Fruit fly (Drosophila melanogaster): ENCODE measurements around the gene CG13001.
A peak's percentile ranks its signal among the peaks of the same experiment; 100 is the strongest.

The CG13001 gene

dm6 chrX:16907009-16907408 lies 35.7 kb downstream of the CG13001 start:
- no peak for TF ChIP-seq CG17801 (GFP tag; optimal IDR thresholded peaks at IDR 0.05; ENCODE audit: partially characterized antibody)

DNA sequence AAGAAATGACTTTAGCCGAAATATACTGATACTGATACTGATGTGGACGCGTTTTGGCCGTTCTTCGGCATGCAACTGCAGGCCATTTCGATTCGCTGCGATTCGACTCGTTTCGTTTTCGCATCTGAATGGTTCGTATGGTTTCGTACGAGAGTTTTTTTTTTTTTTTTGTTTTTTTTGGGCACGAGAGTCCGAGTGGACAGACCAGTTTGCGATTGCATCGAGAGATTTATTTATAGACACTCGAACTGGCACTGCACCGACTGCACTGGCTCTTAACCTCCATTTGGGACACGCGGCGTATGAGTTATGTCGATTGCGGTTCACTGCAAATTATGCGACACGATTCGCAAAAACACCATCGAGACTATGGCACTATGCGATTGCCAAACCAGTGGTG lies 36.6 kb downstream of the CG13001 start:
- TF ChIP-seq CG17801 (GFP tag; optimal IDR thresholded peaks at IDR 0.05; ENCODE audit: partially characterized antibody): no peak

DNA sequence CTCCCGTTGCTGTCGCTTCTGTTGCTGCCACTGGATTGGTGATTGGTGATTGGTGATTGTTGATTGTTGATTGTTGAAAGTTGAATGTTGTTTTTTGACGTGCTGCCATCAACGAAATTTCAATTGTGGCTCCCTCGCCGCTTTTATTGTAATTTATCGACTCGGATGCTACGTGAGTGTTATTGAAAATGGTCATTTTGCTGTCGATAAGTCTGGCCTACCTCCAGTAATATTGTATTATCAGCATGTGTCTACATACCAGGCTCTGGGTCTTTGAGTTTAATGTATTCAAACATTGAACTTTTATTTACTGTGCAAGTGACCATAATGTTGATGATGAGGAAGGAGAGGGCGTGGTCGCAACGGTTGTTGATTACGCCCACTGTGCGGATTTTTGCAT lies 40.2 kb downstream of the CG13001 start:
- TF ChIP-seq CG17801 (GFP tag; optimal IDR thresholded peaks at IDR 0.05; ENCODE audit: partially characterized antibody): no peak

dm6 chrX:16900283-16900682 lies 42.4 kb downstream of the CG13001 start:
- TF ChIP-seq CG17801 (GFP tag; optimal IDR thresholded peaks at IDR 0.05; ENCODE audit: partially characterized antibody): no peak

- no peak for TF ChIP-seq CG17801 (GFP tag; optimal IDR thresholded peaks at IDR 0.05; ENCODE audit: partially characterized antibody)
These were observed 45.6 kb downstream of the CG13001 start, which contains the start of gene CG33252 for dm6 chrX:16897087-16897486. TSS of gene CG33252 (minus strand) at chrX:16897187.

DNA sequence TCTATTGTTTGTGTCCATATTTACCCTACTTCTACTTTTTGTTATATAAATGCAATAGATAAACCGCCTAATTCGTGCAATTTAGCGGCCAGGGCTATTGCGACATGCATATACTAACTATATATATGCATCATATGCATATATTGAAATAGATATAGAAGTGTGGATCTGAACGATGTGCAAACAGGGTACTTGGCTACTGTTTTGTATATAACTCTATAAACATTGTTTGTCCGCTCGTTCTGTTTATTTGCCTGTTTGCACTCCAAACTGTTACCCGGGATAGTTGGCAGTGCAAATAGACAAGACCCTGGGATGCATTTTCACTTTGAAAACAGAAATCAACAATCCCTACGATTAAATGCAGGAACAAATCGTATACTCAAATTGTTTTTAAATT lies 49.6 kb downstream of the CG13001 start:
- peak; percentile 19 for TF ChIP-seq CG17801 (GFP tag; optimal IDR thresholded peaks at IDR 0.05; ENCODE audit: partially characterized antibody)

All from ovary, adult (tissue).